Fruit fly (Drosophila melanogaster) whole organism, embryonic: Measurements from ENCODE around the gene P5CDh1.

Experiments
- Awh ChIP-seq: fragments of 200-800 bp; sonication (Bioruptor generic); IDR thresholded peaks from 2 replicates; pipeline ENCODE4, ENCODE4 v1.3.6; 2022; ENCODE audit warnings: missing biosample characterization, missing genetic modification characterization
- CG10267 ChIP-seq: fragments of 200-800 bp; sonication (Bioruptor generic); optimal IDR thresholded peaks from 2 replicates; lab custom pipeline; 2018; ENCODE audit warnings: missing biosample characterization, mild to moderate bottlenecking, missing genetic modification characterization, moderate library complexity
- CG12236 ChIP-seq: fragments of 200-800 bp; sonication (Bioruptor generic); optimal IDR thresholded peaks from 2 replicates; lab custom pipeline; 2016; ENCODE audit warnings: missing biosample characterization, missing genetic modification characterization
- CG13424 ChIP-seq: fragments of 200-800 bp; sonication (Bioruptor generic); optimal IDR thresholded peaks from 2 replicates; lab custom pipeline; 2019; ENCODE audit warnings: missing biosample characterization, mild to moderate bottlenecking, missing genetic modification characterization, moderate library complexity
- CG14441 ChIP-seq: fragments of 200-800 bp; sonication (Bioruptor generic); IDR thresholded peaks from 2 replicates; pipeline ENCODE4 v1.3.6; 2022; ENCODE audit warnings: missing biosample characterization, missing genetic modification characterization
- CG15011 ChIP-seq: fragments of 200-800 bp; sonication (Bioruptor generic); optimal IDR thresholded peaks from 3 replicates; lab custom pipeline; 2018; ENCODE audit warnings: missing biosample characterization, mild to moderate bottlenecking, missing genetic modification characterization
- CG15514 ChIP-seq: fragments of 200-800 bp; sonication (Bioruptor generic); optimal IDR thresholded peaks from 3 replicates; lab custom pipeline; 2017; ENCODE audit warnings: missing biosample characterization, missing genetic modification characterization, mild to moderate bottlenecking, moderate library complexity, missing genetic modification reagents
- CG17612 ChIP-seq: fragments of 200-800 bp; sonication (Bioruptor generic); IDR thresholded peaks from 2 replicates; pipeline ENCODE4 v1.3.6; 2022; ENCODE audit warnings: missing biosample characterization, missing genetic modification characterization
- CG3838 ChIP-seq: fragments of 200-800 bp; sonication (Bioruptor generic); optimal IDR thresholded peaks from 3 replicates; lab custom pipeline; 2016; ENCODE audit warnings: missing biosample characterization, missing genetic modification characterization
- CG6689 ChIP-seq: fragments of 200-800 bp; sonication (Bioruptor generic); IDR thresholded peaks from 2 replicates; pipeline ENCODE4 v1.3.6; 2022; ENCODE audit warnings: missing biosample characterization, missing genetic modification characterization
- CG7987 ChIP-seq: fragments of 200-800 bp; sonication (Bioruptor generic); optimal IDR thresholded peaks from 2 replicates; lab custom pipeline; 2018; ENCODE audit warnings: missing biosample characterization, mild to moderate bottlenecking, missing genetic modification characterization, moderate library complexity
- CG8944 ChIP-seq: fragments of 200-800 bp; sonication (Bioruptor generic); optimal IDR thresholded peaks from 3 replicates; lab custom pipeline; 2016; ENCODE audit warnings: missing biosample characterization, missing genetic modification characterization
- CG9932 ChIP-seq: fragments of 200-800 bp; sonication (Bioruptor generic); IDR thresholded peaks from 2 replicates; pipeline ENCODE4 v1.3.6; 2022; ENCODE audit warnings: missing biosample characterization, missing genetic modification characterization
- CkIIα-i1 ChIP-seq: fragments of 200-800 bp; sonication (Bioruptor generic); IDR thresholded peaks from 2 replicates; pipeline ENCODE4 v1.3.6; 2022; ENCODE audit warnings: missing biosample characterization, missing genetic modification characterization
- D ChIP-seq, 2 experiments: fragments of 200-800 bp in 1 of 2; fragments of >200 bp in 1 of 2; sonication (Bioruptor generic) in 1 of 2; optimal IDR thresholded peaks; 2 replicates in 1 of 2; 3 replicates in 1 of 2; lab custom pipeline; 2017; ENCODE audit warnings: mild to moderate bottlenecking in 1 of 2, missing biosample characterization in 1 of 2, missing genetic modification characterization in 1 of 2, missing genetic modification reagents in 1 of 2
- ERR ChIP-seq: fragments of 200-800 bp; sonication (Bioruptor generic); optimal IDR thresholded peaks from 2 replicates; lab custom pipeline; 2016; ENCODE audit warnings: missing biosample characterization, missing genetic modification characterization
- Fer3 ChIP-seq: fragments of 200-800 bp; sonication (Bioruptor generic); optimal IDR thresholded peaks from 2 replicates; lab custom pipeline; 2018; ENCODE audit warnings: missing biosample characterization, mild to moderate bottlenecking, missing genetic modification characterization, moderate library complexity
- HLH4C ChIP-seq: fragments of 200-800 bp; sonication (Bioruptor generic); IDR thresholded peaks from 3 replicates; pipeline ENCODE4 v1.3.6; 2022; ENCODE audit warnings: missing biosample characterization, missing genetic modification characterization; ENCODE audit not compliant: partially characterized antibody
- HLHmδ ChIP-seq: fragments of 200-800 bp; sonication (Bioruptor generic); optimal IDR thresholded peaks from 2 replicates; lab custom pipeline; 2018; ENCODE audit warnings: missing biosample characterization, mild to moderate bottlenecking, missing genetic modification characterization, moderate library complexity
- Jarid2 ChIP-seq: fragments of 200-800 bp; sonication (Bioruptor generic); optimal IDR thresholded peaks from 3 replicates; lab custom pipeline; 2017; ENCODE audit warnings: mild to moderate bottlenecking, missing biosample characterization, missing genetic modification reagents, missing genetic modification characterization
- Med ChIP-seq: fragments of 200-800 bp; sonication (Bioruptor generic); peaks from one replicate; lab custom pipeline; 2016; ENCODE audit warnings: missing biosample characterization, missing genetic modification characterization, mild to moderate bottlenecking, inconsistent platforms, moderate library complexity
- Mrtf ChIP-seq: fragments of 200-800 bp; sonication (Bioruptor generic); IDR thresholded peaks from 3 replicates; pipeline ENCODE4 v1.3.6; 2022; ENCODE audit warnings: missing biosample characterization, missing genetic modification characterization
- Opbp ChIP-seq: fragments of 200-800 bp; sonication (Bioruptor generic); IDR thresholded peaks from 3 replicates; pipeline ENCODE4 v1.3.6; 2022; ENCODE audit warnings: missing biosample characterization, missing genetic modification characterization; ENCODE audit not compliant: partially characterized antibody
- Ptx1 ChIP-seq: fragments of 200-800 bp; sonication (Bioruptor generic); IDR thresholded peaks from 2 replicates; pipeline ENCODE4 v1.3.6; 2022; ENCODE audit warnings: missing biosample characterization, missing genetic modification characterization
- Stat92E ChIP-seq, 3 experiments: fragments of >200 bp in 2 of 3; fragments of 200-800 bp in 1 of 3; sonication (Bioruptor generic) in 1 of 3; optimal IDR thresholded peaks; 2 replicates each; lab custom pipeline; 2017 to 2019; ENCODE audit warnings: missing biosample characterization in 3 of 3, missing genetic modification characterization in 3 of 3, mild to moderate bottlenecking in 1 of 3, moderate library complexity in 1 of 3
- Taf1 ChIP-seq: fragments of 200-800 bp; sonication (Bioruptor generic); IDR thresholded peaks from 2 replicates; pipeline ENCODE4 v1.3.6; 2022; ENCODE audit warnings: missing biosample characterization, missing genetic modification characterization
- abd-A ChIP-seq: fragments of 200-800 bp; sonication (Bioruptor generic); optimal IDR thresholded peaks from 3 replicates; lab custom pipeline; 2019; ENCODE audit warnings: missing biosample characterization, mild to moderate bottlenecking, missing genetic modification characterization, moderate library complexity
- caup ChIP-seq: fragments of 200-800 bp; sonication (Bioruptor generic); optimal IDR thresholded peaks from 3 replicates; lab custom pipeline; 2017; ENCODE audit warnings: missing biosample characterization, mild to moderate bottlenecking, missing genetic modification characterization, moderate library complexity; ENCODE audit not compliant: severe bottlenecking
- cg ChIP-seq: fragments of 200-800 bp; sonication (Bioruptor generic); optimal IDR thresholded peaks from 3 replicates; lab custom pipeline; 2019; ENCODE audit warnings: missing biosample characterization, mild to moderate bottlenecking, missing genetic modification characterization, moderate library complexity
- crp ChIP-seq, 2 experiments: fragments of 200-800 bp; sonication (Bioruptor generic); optimal IDR thresholded peaks; 2 replicates in 1 of 2; 3 replicates in 1 of 2; lab custom pipeline; 2017; ENCODE audit warnings: missing biosample characterization in 2 of 2, missing genetic modification characterization in 2 of 2, mild to moderate bottlenecking in 1 of 2, moderate library complexity in 1 of 2
- dmrt99B ChIP-seq: fragments of 200-800 bp; sonication (Bioruptor generic); optimal IDR thresholded peaks from 2 replicates; lab custom pipeline; 2018; ENCODE audit warnings: missing biosample characterization, mild to moderate bottlenecking, missing genetic modification characterization, moderate library complexity
- fd102C ChIP-seq: fragments of 200-800 bp; sonication (Bioruptor generic); optimal IDR thresholded peaks from 2 replicates; lab custom pipeline; 2018; ENCODE audit warnings: missing biosample characterization, mild to moderate bottlenecking, missing genetic modification characterization, moderate library complexity
- gem ChIP-seq: fragments of 200-800 bp; sonication (Bioruptor generic); optimal IDR thresholded peaks from 2 replicates; lab custom pipeline; 2019; ENCODE audit warnings: missing biosample characterization, mild to moderate bottlenecking, missing genetic modification characterization, moderate library complexity
- grn ChIP-seq: fragments of 200-800 bp; sonication (Bioruptor generic); optimal IDR thresholded peaks from 3 replicates; lab custom pipeline; 2017; ENCODE audit warnings: missing biosample characterization, missing genetic modification characterization
- h ChIP-seq: fragments of >200 bp; optimal IDR thresholded peaks from 2 replicates; lab custom pipeline; 2017
- hb ChIP-seq: fragments of 200-800 bp; sonication (Bioruptor generic); IDR thresholded peaks from 3 replicates; pipeline ENCODE4 v1.3.6; 2022; ENCODE audit warnings: missing biosample characterization, missing genetic modification characterization; ENCODE audit not compliant: partially characterized antibody
- klu ChIP-seq: fragments of 200-800 bp; sonication (Bioruptor generic); IDR thresholded peaks from 2 replicates; pipeline ENCODE4 v1.3.6; 2022; ENCODE audit warnings: missing biosample characterization, missing genetic modification characterization
- lmd ChIP-seq: fragments of 200-800 bp; sonication (Bioruptor generic); IDR thresholded peaks from 2 replicates; pipeline ENCODE4 v1.3.6; 2022; ENCODE audit warnings: missing biosample characterization, missing genetic modification characterization
- pho ChIP-seq: fragments of 200-800 bp; sonication (Bioruptor generic); optimal IDR thresholded peaks from 2 replicates; lab custom pipeline; 2016; ENCODE audit warnings: missing biosample characterization, missing genetic modification characterization
- pros ChIP-seq: fragments of 200-800 bp; sonication (Bioruptor generic); optimal IDR thresholded peaks from 3 replicates; lab custom pipeline; 2019; ENCODE audit warnings: missing biosample characterization, mild to moderate bottlenecking, missing genetic modification characterization, moderate library complexity
- sens ChIP-seq: fragments of 200-800 bp; sonication (Bioruptor generic); peaks from one replicate; lab custom pipeline; 2016; ENCODE audit warnings: missing biosample characterization, missing genetic modification characterization
- shn ChIP-seq: fragments of 200-800 bp; sonication (Bioruptor generic); optimal IDR thresholded peaks from 3 replicates; lab custom pipeline; 2016; ENCODE audit warnings: missing biosample characterization, missing genetic modification characterization
- sima ChIP-seq: fragments of 200-800 bp; sonication (Bioruptor generic); optimal IDR thresholded peaks from 2 replicates; lab custom pipeline; 2016; ENCODE audit warnings: missing biosample characterization, missing genetic modification characterization
- so ChIP-seq: fragments of 200-800 bp; sonication (Bioruptor generic); IDR thresholded peaks from 3 replicates; pipeline ENCODE4 v1.3.6; 2022; ENCODE audit warnings: missing biosample characterization, missing genetic modification characterization
- unpg ChIP-seq: fragments of 200-800 bp; sonication (Bioruptor generic); optimal IDR thresholded peaks from 3 replicates; lab custom pipeline; 2018; ENCODE audit warnings: missing biosample characterization, mild to moderate bottlenecking, missing genetic modification characterization, moderate library complexity
- usp ChIP-seq: fragments of >200 bp; optimal IDR thresholded peaks from 2 replicates; lab custom pipeline; 2017; ENCODE audit warnings: missing biosample characterization, missing genetic modification characterization
- wek ChIP-seq: fragments of 200-800 bp; sonication (Bioruptor generic); optimal IDR thresholded peaks from 3 replicates; lab custom pipeline; 2018; ENCODE audit warnings: missing biosample characterization, mild to moderate bottlenecking, missing genetic modification characterization, moderate library complexity
- zfh1 ChIP-seq: fragments of 200-800 bp; sonication (Bioruptor generic); IDR thresholded peaks from 3 replicates; pipeline ENCODE4 v1.3.6; 2022; ENCODE audit warnings: missing biosample characterization, missing genetic modification characterization

The P5CDh1 gene

dm6 chr3L:21839720-21840641 lies 1.2 kb downstream of the P5CDh1 start (continued):
- no peak for TF ChIP-seq pros (GFP tag; lab: Kevin White, UChicago)
- peak; percentile 82 for TF ChIP-seq CG8944 (GFP tag; lab: Kevin White, UChicago)
- peak; percentile 94 for TF ChIP-seq CG13424 (tag; lab: Kevin White, UChicago)
- peak; percentile 85 for TF ChIP-seq CG17612
- TF ChIP-seq shn (GFP tag; lab: Kevin White, UChicago): peak; percentile 90
- peak; percentile 96 for TF ChIP-seq dmrt99B (tag; lab: Kevin White, UChicago)
- no peak for TF ChIP-seq D (optimal IDR thresholded peaks at IDR 0.05; lab: Kevin White, UChicago)
- TF ChIP-seq D (GFP tag; optimal IDR thresholded peaks at IDR 0.05; lab: Kevin White, UChicago): peak; percentile 93
- TF ChIP-seq usp (GFP tag; lab: Kevin White, UChicago): no peak
- peak; percentile 96 for TF ChIP-seq gem (tag; lab: Kevin White, UChicago)
- TF ChIP-seq Ptx1 (GFP tag; lab: Robert Waterston, UW): peak; percentile 95
- TF ChIP-seq CG12236 (GFP tag; lab: Kevin White, UChicago): peak; percentile 91
- TF ChIP-seq CG15514 (GFP tag; lab: Kevin White, UChicago): peak; percentile 84
- no peak for TF ChIP-seq Stat92E (GFP tag; optimal IDR thresholded peaks at IDR 0.05; lab: Kevin White, UChicago)
- TF ChIP-seq Taf1 (GFP tag; lab: Robert Waterston, UW): peak; percentile 85
- TF ChIP-seq CG9932: peak; percentile 84
- TF ChIP-seq so: peak; percentile 92
- TF ChIP-seq Fer3 (tag; lab: Kevin White, UChicago): peak; percentile 90
- peak; percentile 91 for TF ChIP-seq caup (GFP tag; lab: Kevin White, UChicago)
- TF ChIP-seq h (lab: Kevin White, UChicago): no peak
- TF ChIP-seq sima (GFP tag; lab: Kevin White, UChicago): peak; percentile 80
- peak; percentile 68 for TF ChIP-seq ERR (GFP tag; lab: Kevin White, UChicago)
- peak; percentile 93 for TF ChIP-seq pho
- peak; percentile 93 for TF ChIP-seq unpg (GFP tag; lab: Kevin White, UChicago)
- peak; percentile 80 for TF ChIP-seq CG3838
- peak; percentile 36 to 81 for TF ChIP-seq crp (GFP tag; optimal IDR thresholded peaks at IDR 0.05; lab: Kevin White, UChicago)
- TF ChIP-seq sens (GFP tag; lab: Kevin White, UChicago): peak; percentile 99
- TF ChIP-seq hb: no peak
- TF ChIP-seq CG15011: peak; percentile 88
- peak; percentile 35 for TF ChIP-seq cg (GFP tag; lab: Kevin White, UChicago)
- TF ChIP-seq CG10267 (tag; lab: Kevin White, UChicago): peak; percentile 84
- peak; percentile 78 for TF ChIP-seq CkIIα-i1
- TF ChIP-seq HLHmδ (GFP tag; lab: Kevin White, UChicago): no peak
- peak; percentile 95 for TF ChIP-seq lmd (GFP tag; lab: Robert Waterston, UW)
- TF ChIP-seq, all 482 proteins: peak for 438

- TF ChIP-seq zfh1 (GFP tag; lab: Robert Waterston, UW) (0 out of 3 replicates have a peak, but pooled peaks have one; percentile 12), CG7987 (GFP tag; lab: Kevin White, UChicago) (no peak), Awh (GFP tag; lab: Robert Waterston, UW) (no peak), Med (GFP tag; lab: Kevin White, UChicago) (peak; percentile 69), HLH4C (GFP tag; lab: Robert Waterston, UW) (0 out of 3 replicates have a peak, but pooled peaks have one; percentile 29), klu (GFP tag; lab: Robert Waterston, UW) (no peak), CG6689 (no peak), CG14441 (GFP tag; lab: Robert Waterston, UW) (no peak), grn (GFP tag; lab: Kevin White, UChicago) (no peak), wek (no peak), Mrtf (GFP tag; lab: Robert Waterston, UW) (no peak), Opbp (GFP tag; lab: Robert Waterston, UW) (peak; percentile 27; the same call in 1 of the 3 replicates), fd102C (GFP tag; lab: Kevin White, UChicago) (no peak), abd-A (tag; lab: Kevin White, UChicago) (no peak), CG17612 (no peak), Jarid2 (no peak)
Observed at dm6 chr3L:21835569-21835968, 5.6 kb downstream of the P5CDh1 start.
